Fruit fly (Drosophila melanogaster) whole organism, embryonic: ENCODE results near the gene Rpp20.

ENCODE experiments used
- ATbp ChIP-seq: fragments of 200-800 bp; sonication (Bioruptor generic); optimal IDR thresholded peaks from 2 replicates; lab custom pipeline; 2017; ENCODE audit warnings: missing biosample characterization, mild to moderate bottlenecking, missing genetic modification characterization, missing genetic modification reagents
- Abd-B ChIP-seq: fragments of 200-800 bp; sonication (Bioruptor generic); optimal IDR thresholded peaks from 2 replicates; lab custom pipeline; 2018; ENCODE audit warnings: missing biosample characterization, mild to moderate bottlenecking, missing genetic modification characterization, moderate library complexity
- CG10209 ChIP-seq: fragments of 200-800 bp; sonication (Bioruptor generic); optimal IDR thresholded peaks from 3 replicates; lab custom pipeline; 2017; ENCODE audit warnings: missing biosample characterization, mild to moderate bottlenecking, missing genetic modification characterization, missing genetic modification reagents
- CG10321 ChIP-seq: fragments of 200-800 bp; sonication (Bioruptor generic); IDR thresholded peaks from 2 replicates; pipeline ENCODE4 v1.3.6; 2022; ENCODE audit warnings: missing biosample characterization, missing genetic modification characterization
- CG10431 ChIP-seq: fragments of 200-800 bp; sonication (Bioruptor generic); optimal IDR thresholded peaks from 3 replicates; lab custom pipeline; 2018; ENCODE audit warnings: missing biosample characterization, mild to moderate bottlenecking, missing genetic modification characterization
- CG13287 ChIP-seq: fragments of 200-800 bp; sonication (Bioruptor generic); IDR thresholded peaks from 2 replicates; pipeline ENCODE4 v1.3.6; 2022; ENCODE audit warnings: missing biosample characterization, missing genetic modification characterization; ENCODE audit not compliant: partially characterized antibody
- CG14860 ChIP-seq: fragments of 200-800 bp; sonication (Bioruptor generic); IDR thresholded peaks from 3 replicates; pipeline ENCODE4 v1.3.6; 2022; ENCODE audit warnings: missing biosample characterization, missing genetic modification characterization; ENCODE audit not compliant: partially characterized antibody
- CG15073 ChIP-seq: fragments of 200-800 bp; sonication (Bioruptor generic); optimal IDR thresholded peaks from 2 replicates; lab custom pipeline; 2016; ENCODE audit warnings: missing biosample characterization, missing genetic modification characterization
- CG15269 ChIP-seq: fragments of 200-800 bp; sonication (Bioruptor generic); optimal IDR thresholded peaks from 2 replicates; lab custom pipeline; 2018; ENCODE audit warnings: missing biosample characterization, mild to moderate bottlenecking, missing genetic modification characterization, moderate library complexity
- CG1529 ChIP-seq: fragments of 200-800 bp; sonication (Bioruptor generic); optimal IDR thresholded peaks from 3 replicates; lab custom pipeline; 2018; ENCODE audit warnings: missing biosample characterization, missing genetic modification characterization
- CG1603 ChIP-seq: fragments of 200-800 bp; sonication (Bioruptor generic); optimal IDR thresholded peaks from 2 replicates; lab custom pipeline; 2019; ENCODE audit warnings: missing biosample characterization, mild to moderate bottlenecking, missing genetic modification characterization, moderate library complexity
- CG1647 ChIP-seq: fragments of 200-800 bp; sonication (Bioruptor generic); optimal IDR thresholded peaks from 3 replicates; lab custom pipeline; 2016; ENCODE audit warnings: missing biosample characterization, missing genetic modification characterization
- CG17912 ChIP-seq: fragments of 200-800 bp; sonication (Bioruptor generic); optimal IDR thresholded peaks from 2 replicates; lab custom pipeline; 2018; ENCODE audit warnings: missing biosample characterization, mild to moderate bottlenecking, missing genetic modification characterization
- CG18599 ChIP-seq: fragments of 200-800 bp; sonication (Bioruptor generic); optimal IDR thresholded peaks from 3 replicates; lab custom pipeline; 2017; ENCODE audit warnings: missing biosample characterization, missing genetic modification characterization, mild to moderate bottlenecking, moderate library complexity, missing genetic modification reagents
- CG2202 ChIP-seq: fragments of 200-800 bp; sonication (Bioruptor generic); optimal IDR thresholded peaks from 2 replicates; lab custom pipeline; 2018; ENCODE audit warnings: missing biosample characterization, mild to moderate bottlenecking, missing genetic modification characterization
- CG30403 ChIP-seq: fragments of 200-800 bp; sonication (Bioruptor generic); optimal IDR thresholded peaks from 3 replicates; lab custom pipeline; 2016; ENCODE audit warnings: missing biosample characterization, missing genetic modification characterization
- CG3163 ChIP-seq: fragments of 200-800 bp; sonication (Bioruptor generic); optimal IDR thresholded peaks from 3 replicates; lab custom pipeline; 2016; ENCODE audit warnings: missing biosample characterization, missing genetic modification characterization
- CG42726 ChIP-seq: fragments of 200-800 bp; sonication (Bioruptor generic); IDR thresholded peaks from 2 replicates; pipeline ENCODE4 v1.3.6; 2022; ENCODE audit warnings: missing biosample characterization, missing genetic modification characterization; ENCODE audit not compliant: partially characterized antibody
- CG6272 ChIP-seq: fragments of 200-800 bp; sonication (Bioruptor generic); IDR thresholded peaks from 2 replicates; pipeline ENCODE4 v1.3.6; 2022; ENCODE audit warnings: missing biosample characterization, missing genetic modification characterization
- CG8359 ChIP-seq: fragments of 200-800 bp; sonication (Bioruptor generic); optimal IDR thresholded peaks from 2 replicates; lab custom pipeline; 2017; ENCODE audit warnings: missing biosample characterization, mild to moderate bottlenecking, missing genetic modification characterization, borderline replicate concordance
- Camta ChIP-seq: fragments of 200-800 bp; sonication (Bioruptor generic); optimal IDR thresholded peaks from 2 replicates; lab custom pipeline; 2016; ENCODE audit warnings: missing biosample characterization, missing genetic modification characterization
- Dfd ChIP-seq, 2 experiments: fragments of >200 bp; optimal IDR thresholded peaks; 2 replicates each; lab custom pipeline; 2017; ENCODE audit warnings: missing biosample characterization in 2 of 2, missing genetic modification characterization in 2 of 2
- Dll ChIP-seq: fragments of 200-800 bp; sonication (Bioruptor generic); IDR thresholded peaks from 4 replicates; pipeline ENCODE4 v1.3.6; 2022; ENCODE audit warnings: missing biosample characterization, missing genetic modification characterization; ENCODE audit not compliant: partially characterized antibody
- Dref ChIP-seq: fragments of 200-800 bp; sonication (Bioruptor generic); IDR thresholded peaks from 2 replicates; pipeline ENCODE4 v1.3.6; 2022; ENCODE audit warnings: missing biosample characterization, missing genetic modification characterization
- Elba2 ChIP-seq: fragments of 200-800 bp; sonication (Bioruptor generic); optimal IDR thresholded peaks from 3 replicates; lab custom pipeline; 2016; ENCODE audit warnings: missing biosample characterization, missing genetic modification characterization
- HLH4C ChIP-seq: fragments of 200-800 bp; sonication (Bioruptor generic); IDR thresholded peaks from 3 replicates; pipeline ENCODE4 v1.3.6; 2022; ENCODE audit warnings: missing biosample characterization, missing genetic modification characterization; ENCODE audit not compliant: partially characterized antibody
- HmgD ChIP-seq: fragments of 200-800 bp; sonication (Bioruptor generic); optimal IDR thresholded peaks from 3 replicates; lab custom pipeline; 2016; ENCODE audit warnings: missing biosample characterization, missing genetic modification characterization
- Lhr ChIP-seq: fragments of 200-800 bp; sonication (Bioruptor generic); optimal IDR thresholded peaks from 3 replicates; lab custom pipeline; 2017; ENCODE audit warnings: mild to moderate bottlenecking, missing biosample characterization, missing genetic modification reagents, missing genetic modification characterization
- Max ChIP-seq: fragments of 200-800 bp; sonication (Bioruptor generic); optimal IDR thresholded peaks from 2 replicates; lab custom pipeline; 2016; ENCODE audit warnings: missing biosample characterization, mild to moderate bottlenecking, missing genetic modification characterization
- Mes4 ChIP-seq: fragments of 200-800 bp; sonication (Bioruptor generic); optimal IDR thresholded peaks from 2 replicates; lab custom pipeline; 2016; ENCODE audit warnings: missing biosample characterization, missing genetic modification characterization
- Oli ChIP-seq: fragments of 200-800 bp; sonication (Bioruptor generic); optimal IDR thresholded peaks from 2 replicates; lab custom pipeline; 2018; ENCODE audit warnings: missing biosample characterization, mild to moderate bottlenecking, missing genetic modification characterization, moderate library complexity
- Rx ChIP-seq: fragments of 200-800 bp; sonication (Bioruptor generic); IDR thresholded peaks from 2 replicates; pipeline ENCODE4 v1.3.6; 2022; ENCODE audit warnings: missing biosample characterization, missing genetic modification characterization
- ara ChIP-seq: fragments of 200-800 bp; sonication (Bioruptor generic); IDR thresholded peaks from 2 replicates; pipeline ENCODE4 v1.3.6; 2022; ENCODE audit warnings: missing biosample characterization, missing genetic modification characterization
- bab2 ChIP-seq: fragments of 200-800 bp; sonication (Bioruptor generic); optimal IDR thresholded peaks from 2 replicates; lab custom pipeline; 2016; ENCODE audit warnings: missing biosample characterization, missing genetic modification characterization
- bsh ChIP-seq, 2 experiments: fragments of 200-800 bp; sonication (Bioruptor generic); optimal IDR thresholded peaks; 2 replicates each; lab custom pipeline; 2017 to 2018; ENCODE audit warnings: mild to moderate bottlenecking in 2 of 2, missing biosample characterization in 2 of 2, missing genetic modification characterization in 2 of 2, moderate library complexity in 1 of 2
- cato ChIP-seq: fragments of 200-800 bp; sonication (Bioruptor generic); optimal IDR thresholded peaks from 2 replicates; lab custom pipeline; 2016; ENCODE audit warnings: missing biosample characterization, missing genetic modification characterization, borderline replicate concordance
- croc ChIP-seq: fragments of 200-800 bp; sonication (Bioruptor generic); conservative IDR thresholded peaks from 3 replicates; pipeline ENCODE4 v1.3.6; 2022; ENCODE audit warnings: missing biosample characterization, missing genetic modification characterization
- en ChIP-seq: fragments of 200-800 bp; sonication (Bioruptor generic); optimal IDR thresholded peaks from 2 replicates; lab custom pipeline; 2016; ENCODE audit warnings: missing biosample characterization, missing genetic modification characterization
- fd102C ChIP-seq: fragments of 200-800 bp; sonication (Bioruptor generic); optimal IDR thresholded peaks from 2 replicates; lab custom pipeline; 2018; ENCODE audit warnings: missing biosample characterization, mild to moderate bottlenecking, missing genetic modification characterization, moderate library complexity
- gt ChIP-seq: fragments of 200-800 bp; sonication (Bioruptor generic); IDR thresholded peaks from 2 replicates; pipeline ENCODE4 v1.3.6; 2022; ENCODE audit warnings: missing biosample characterization, missing genetic modification characterization
- ind ChIP-seq: fragments of 200-800 bp; sonication (Bioruptor generic); optimal IDR thresholded peaks from 3 replicates; lab custom pipeline; 2016; ENCODE audit warnings: missing biosample characterization, missing genetic modification characterization
- kay ChIP-seq: fragments of 200-800 bp; sonication (Bioruptor generic); optimal IDR thresholded peaks from 2 replicates; lab custom pipeline; 2016; ENCODE audit warnings: missing biosample characterization, missing genetic modification characterization
- mld ChIP-seq: fragments of 200-800 bp; sonication (Bioruptor generic); IDR thresholded peaks from 3 replicates; pipeline ENCODE4 v1.3.6; 2022; ENCODE audit warnings: missing biosample characterization, missing genetic modification characterization; ENCODE audit not compliant: partially characterized antibody
- nerfin-1 ChIP-seq: fragments of 200-800 bp; sonication (Bioruptor generic); optimal IDR thresholded peaks from 3 replicates; lab custom pipeline; 2019; ENCODE audit warnings: missing biosample characterization, mild to moderate bottlenecking, missing genetic modification characterization, moderate library complexity
- org-1 ChIP-seq: fragments of 200-800 bp; sonication (Bioruptor generic); optimal IDR thresholded peaks from 2 replicates; lab custom pipeline; 2017; ENCODE audit warnings: missing biosample characterization, missing genetic modification characterization
- phol ChIP-seq: fragments of 200-800 bp; sonication (Bioruptor generic); optimal IDR thresholded peaks from 3 replicates; lab custom pipeline; 2018; ENCODE audit warnings: missing biosample characterization, mild to moderate bottlenecking, missing genetic modification characterization, moderate library complexity
- ranshi ChIP-seq: fragments of 200-800 bp; sonication (Bioruptor generic); IDR thresholded peaks from 2 replicates; pipeline ENCODE4 v1.3.6; 2022; ENCODE audit warnings: missing biosample characterization, missing genetic modification characterization
- sens-2 ChIP-seq: fragments of 200-800 bp; sonication (Bioruptor generic); IDR thresholded peaks from 2 replicates; pipeline ENCODE4 v1.3.6; 2022; ENCODE audit warnings: missing biosample characterization, missing genetic modification characterization
- slbo ChIP-seq: fragments of 200-800 bp; sonication (Bioruptor generic); IDR thresholded peaks from 2 replicates; pipeline ENCODE4 v1.3.6; 2022; ENCODE audit warnings: missing biosample characterization, missing genetic modification characterization
- stc ChIP-seq: fragments of 200-800 bp; sonication (Bioruptor generic); IDR thresholded peaks from 2 replicates; pipeline ENCODE4 v1.3.6; 2022; ENCODE audit warnings: missing biosample characterization, missing genetic modification characterization

The Rpp20 gene

dm6 chrX:19750626-19751149 lies 6.5 kb downstream of the Rpp20 start, which contains the start of gene Abcd3 (continued):
- no peak for TF ChIP-seq phol
- no peak for TF ChIP-seq fd102C
- TF ChIP-seq CG17912 (GFP tag; lab: Kevin White, UChicago) = peak; percentile 17
- peak; percentile 36; the same call in 1 of the 2 replicates for TF ChIP-seq ara (GFP tag; lab: Robert Waterston, UW)
- peak; percentile 2 for TF ChIP-seq Lhr (GFP tag; lab: Kevin White, UChicago)
- TF ChIP-seq HmgD (GFP tag; lab: Kevin White, UChicago) = peak; percentile 70
- no peak for TF ChIP-seq Dfd (GFP tag; optimal IDR thresholded peaks at IDR 0.05; lab: Kevin White, UChicago)
- peak; percentile 75 for TF ChIP-seq HLH4C (GFP tag; lab: Robert Waterston, UW)
- TF ChIP-seq org-1 (GFP tag; lab: Kevin White, UChicago) = no peak
- TF ChIP-seq CG3163 (GFP tag; lab: Kevin White, UChicago) = peak; percentile 57
- no peak for TF ChIP-seq Rx (GFP tag; lab: Robert Waterston, UW)
- TF ChIP-seq stc = 0 out of 2 replicates have a peak, but pooled peaks have one; percentile 12
- TF ChIP-seq en (GFP tag; lab: Kevin White, UChicago) = no peak
- TF ChIP-seq CG6272 (GFP tag; lab: Robert Waterston, UW) = no peak
- TF ChIP-seq ATbp (GFP tag; lab: Kevin White, UChicago) = no peak
- no peak for TF ChIP-seq Camta (GFP tag; lab: Kevin White, UChicago)
- no peak for TF ChIP-seq Oli (tag; lab: Kevin White, UChicago)
- TF ChIP-seq CG15073 (GFP tag; lab: Kevin White, UChicago) = no peak
- TF ChIP-seq CG15269 (tag; lab: Kevin White, UChicago) = peak; percentile 15
- TF ChIP-seq CG8359 (GFP tag; lab: Kevin White, UChicago) = peak; percentile 18
- no peak for TF ChIP-seq CG1647
- TF ChIP-seq CG42726 (GFP tag; lab: Robert Waterston, UW) = peak; percentile 67; the same call in 1 of the 2 replicates
- no peak for TF ChIP-seq kay
- TF ChIP-seq gt = no peak
- TF ChIP-seq CG18599 = peak; percentile 66
- peak; percentile 26 for TF ChIP-seq CG10209 (GFP tag; lab: Kevin White, UChicago)
- peak; percentile 76 for TF ChIP-seq Dll (GFP tag; lab: Robert Waterston, UW)
- no peak for TF ChIP-seq cato (GFP tag; lab: Kevin White, UChicago)
- TF ChIP-seq Dref (GFP tag; lab: Robert Waterston, UW) = peak; percentile 81
- no peak for TF ChIP-seq Elba2 (GFP tag; lab: Kevin White, UChicago)
- TF ChIP-seq Abd-B (GFP tag; lab: Kevin White, UChicago) = no peak
- TF ChIP-seq CG13287 (GFP tag; lab: Robert Waterston, UW) = peak; percentile 78
- no peak for TF ChIP-seq bab2 (GFP tag; lab: Kevin White, UChicago)
- TF ChIP-seq ranshi (GFP tag; lab: Robert Waterston, UW) = no peak
- no peak for TF ChIP-seq ind (GFP tag; lab: Kevin White, UChicago)
- TF ChIP-seq CG1529 (GFP tag; lab: Kevin White, UChicago) = no peak
- peak; percentile 68 for TF ChIP-seq nerfin-1 (tag; lab: Kevin White, UChicago)
- TF ChIP-seq mld = peak; percentile 60; the same call in 1 of the 3 replicates
- TF ChIP-seq sens-2 = no peak
- TF ChIP-seq Max (GFP tag; lab: Kevin White, UChicago) = no peak
- no peak for TF ChIP-seq CG30403 (GFP tag; lab: Kevin White, UChicago)
- TF ChIP-seq Mes4 (GFP tag; lab: Kevin White, UChicago) = no peak
- TF ChIP-seq CG14860 = peak; percentile 67
- no peak for TF ChIP-seq CG10431 (GFP tag; lab: Kevin White, UChicago)
- TF ChIP-seq slbo (GFP tag; lab: Robert Waterston, UW) = peak; percentile 27; the same call in 1 of the 2 replicates
- TF ChIP-seq CG1603 (tag; lab: Kevin White, UChicago) = peak; percentile 49
- no peak for TF ChIP-seq bsh (GFP tag; optimal IDR thresholded peaks at IDR 0.05; lab: Kevin White, UChicago)
- no peak for TF ChIP-seq croc (GFP tag; lab: Robert Waterston, UW)
- TF ChIP-seq CG10321 = no peak
- peak; percentile 27 for TF ChIP-seq CG2202 (tag; lab: Kevin White, UChicago)
